Worm (Caenorhabditis elegans): ENCODE results near the gene anoh-1.

The anoh-1 gene

DNA sequence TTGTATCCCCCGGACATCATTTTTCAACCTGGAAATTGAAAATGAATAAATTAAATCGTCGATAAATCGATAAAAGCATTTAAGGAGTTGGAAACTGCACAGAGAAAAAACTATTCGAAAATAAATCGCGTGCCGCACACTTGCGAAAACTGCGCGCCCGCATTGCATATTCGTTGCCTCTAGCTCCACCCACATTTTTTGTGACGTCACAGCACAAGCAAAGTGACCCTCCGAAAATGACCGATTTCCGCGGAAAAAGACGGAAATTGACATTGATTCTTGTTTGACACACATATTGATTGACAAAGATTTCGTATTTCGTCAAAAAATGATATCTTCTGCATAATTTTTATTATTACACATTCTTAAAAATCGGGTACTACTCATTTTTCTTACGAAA, 22.5 kb downstream of the anoh-1 start, which contains the start of gene cpf-2 (continued):
- TF ChIP-seq akir-1 (GFP tag; optimal IDR thresholded peaks at IDR 0.05), result no peak
- TF ChIP-seq pha-4 (tag; optimal IDR thresholded peaks at IDR 0.05), result no peak
- TF ChIP-seq somi-1 (GFP tag; optimal IDR thresholded peaks at IDR 0.05), result no peak
- TF ChIP-seq dpff-1 (tag; optimal IDR thresholded peaks at IDR 0.05), result no peak
- no peak for TF ChIP-seq ztf-25 (GFP tag; IDR thresholded peaks at IDR 0.05)
- TF ChIP-seq snpc-1.3 (tag; optimal IDR thresholded peaks at IDR 0.05; ENCODE audit: insufficient read depth), result peak; percentile 62
- no peak for TF ChIP-seq cebp-1 (GFP tag; IDR thresholded peaks at IDR 0.05)
- peak; percentile 69 for TF ChIP-seq cebp-1 (tag; optimal IDR thresholded peaks at IDR 0.05)
- TF ChIP-seq ceh-91 (GFP tag; IDR thresholded peaks at IDR 0.05), result no peak
- peak; percentile 81; the same call in 1 of the 2 replicates for TF ChIP-seq madf-3 (GFP tag; IDR thresholded peaks at IDR 0.05)
- peak; percentile 53 for TF ChIP-seq madf-6 (GFP tag; IDR thresholded peaks at IDR 0.05)
- no peak for TF ChIP-seq ztf-28 (GFP tag; IDR thresholded peaks at IDR 0.05)
- TF ChIP-seq ztf-18 (tag; optimal IDR thresholded peaks at IDR 0.05), result no peak
- TF ChIP-seq Y95B8A.8 (GFP tag; IDR thresholded peaks at IDR 0.05), result no peak
- peak; percentile 70 for TF ChIP-seq mcd-1 (GFP tag; IDR thresholded peaks at IDR 0.05)
- peak; percentile 14 for TF ChIP-seq tlf-1 (GFP tag; optimal IDR thresholded peaks at IDR 0.05)
- TF ChIP-seq B0035.1 (tag; optimal IDR thresholded peaks at IDR 0.05), result no peak
- no peak for TF ChIP-seq bed-1 (GFP tag; IDR thresholded peaks at IDR 0.05)
- TF ChIP-seq lin-26 (GFP tag; IDR thresholded peaks at IDR 0.05), result 0 out of 2 replicates have a peak, but pooled peaks have one; percentile 26
- peak; percentile 19; the same call in 1 of the 2 replicates for TF ChIP-seq ceh-40 (GFP tag; IDR thresholded peaks at IDR 0.05)
- TF ChIP-seq let-607 (tag; optimal IDR thresholded peaks at IDR 0.05), result peak in 1 of 2 experiments; percentile 51
- no peak for TF ChIP-seq gei-17 (GFP tag; optimal IDR thresholded peaks at IDR 0.05)
- no peak for TF ChIP-seq nfya-2 (GFP tag; IDR thresholded peaks at IDR 0.05)
- TF ChIP-seq Y53G8AR.9 (GFP tag; conservative IDR thresholded peaks at IDR 0.05), result 0 out of 2 replicates have a peak, but pooled peaks have one; percentile 29
- peak; percentile 61; the same call in 1 of the 2 replicates for TF ChIP-seq pbrm-1 (GFP tag; IDR thresholded peaks at IDR 0.05)
- TF ChIP-seq hmg-1.2 (GFP tag; IDR thresholded peaks at IDR 0.05), result peak; percentile 43
- 0 out of 2 replicates have a peak, but pooled peaks have one; percentile 27 for TF ChIP-seq K11D2.4 (GFP tag; IDR thresholded peaks at IDR 0.05)
- peak; percentile 30 for TF ChIP-seq lsl-1 (GFP tag; optimal IDR thresholded peaks at IDR 0.05)
- TF ChIP-seq ets-4 (GFP tag; optimal IDR thresholded peaks at IDR 0.05), result no peak
- TF ChIP-seq xnd-1 (tag; optimal IDR thresholded peaks at IDR 0.05), result no peak
- no peak for TF ChIP-seq B0261.1 (tag; optimal IDR thresholded peaks at IDR 0.05)
- no peak for TF ChIP-seq die-1 (tag; optimal IDR thresholded peaks at IDR 0.05)
- TF ChIP-seq atf-7 (tag; optimal IDR thresholded peaks at IDR 0.05), result peak; percentile 48
- TF ChIP-seq hmg-20 (GFP tag; IDR thresholded peaks at IDR 0.05), result no peak
- 0 out of 2 replicates have a peak, but pooled peaks have one; percentile 24 for TF ChIP-seq D2030.7 (GFP tag; IDR thresholded peaks at IDR 0.05)
- peak; percentile 31; the same call in 1 of the 2 replicates for TF ChIP-seq madf-8 (GFP tag; conservative IDR thresholded peaks at IDR 0.05)
- TF ChIP-seq attf-6 (GFP tag; IDR thresholded peaks at IDR 0.05), result no peak
- TF ChIP-seq Y67H2A.10 (GFP tag; conservative IDR thresholded peaks at IDR 0.05), result no peak
- TF ChIP-seq ZK185.1 (tag; optimal IDR thresholded peaks at IDR 0.05; ENCODE audit: poor library complexity, severe bottlenecking), result peak; percentile 55
- TF ChIP-seq ekl-4 (GFP tag; IDR thresholded peaks at IDR 0.05), result peak; percentile 60
- TF ChIP-seq efl-1 (GFP tag; optimal IDR thresholded peaks at IDR 0.05), result no peak
- peak; percentile 13 for TF ChIP-seq chd-7 (tag; optimal IDR thresholded peaks at IDR 0.05)
- peak; percentile 37 for TF ChIP-seq F33H1.4 (GFP tag; IDR thresholded peaks at IDR 0.05)
- no peak for TF ChIP-seq aptf-2 (GFP tag; conservative IDR thresholded peaks at IDR 0.05)
- TF ChIP-seq dox-1 (GFP tag; IDR thresholded peaks at IDR 0.05), result peak; percentile 79
- TF ChIP-seq lin-35 (GFP tag; optimal IDR thresholded peaks at IDR 0.05), result peak in 1 of 3 experiments; percentile 35
- TF ChIP-seq mes-4 (tag; optimal IDR thresholded peaks at IDR 0.05), result no peak
- peak; percentile 48; the same call in 1 of the 2 replicates for TF ChIP-seq nfyb-1 (GFP tag; IDR thresholded peaks at IDR 0.05)
